Fruit fly (Drosophila melanogaster) whole organism: ENCODE results near the gene mtTFB2.

ENCODE experiments used
- CG8478 ChIP-seq: fragments of >200 bp; optimal IDR thresholded peaks from 2 replicates; lab custom pipeline; 2018; ENCODE audit warnings: inconsistent platforms
- Dll ChIP-seq: fragments of >200 bp; optimal IDR thresholded peaks from 2 replicates; lab custom pipeline; 2017
- EcR ChIP-seq, 2 experiments: fragments of >200 bp; optimal IDR thresholded peaks; 2 replicates each; lab custom pipeline; 2017; ENCODE audit warnings: missing biosample characterization in 2 of 2, missing genetic modification characterization in 2 of 2, missing genetic modification reagents in 2 of 2
- pan ChIP-seq: fragments of >200 bp; optimal IDR thresholded peaks from 2 replicates; lab custom pipeline; 2017
- psq ChIP-seq: fragments of >200 bp; optimal IDR thresholded peaks from 2 replicates; lab custom pipeline; 2017
- usp ChIP-seq: fragments of >200 bp; optimal IDR thresholded peaks from 2 replicates; lab custom pipeline; 2017; ENCODE audit warnings: missing biosample characterization, missing genetic modification characterization, mixed read lengths

dm6 chr3R:10084179-10084647 is 38.8 kb downstream of the mtTFB2 start:
- no peak for TF ChIP-seq pan
- no peak for TF ChIP-seq CG8478 (lab: Kevin White, UChicago)
- no peak for TF ChIP-seq usp
- TF ChIP-seq Dll: no peak
- TF ChIP-seq EcR (GFP tag; optimal IDR thresholded peaks at IDR 0.05; lab: Kevin White, UChicago): no peak
- TF ChIP-seq psq (lab: Kevin White, UChicago): no peak
